Worm (Caenorhabditis elegans): ENCODE measurements around the gene arrd-17.

The arrd-17 gene

DNA sequence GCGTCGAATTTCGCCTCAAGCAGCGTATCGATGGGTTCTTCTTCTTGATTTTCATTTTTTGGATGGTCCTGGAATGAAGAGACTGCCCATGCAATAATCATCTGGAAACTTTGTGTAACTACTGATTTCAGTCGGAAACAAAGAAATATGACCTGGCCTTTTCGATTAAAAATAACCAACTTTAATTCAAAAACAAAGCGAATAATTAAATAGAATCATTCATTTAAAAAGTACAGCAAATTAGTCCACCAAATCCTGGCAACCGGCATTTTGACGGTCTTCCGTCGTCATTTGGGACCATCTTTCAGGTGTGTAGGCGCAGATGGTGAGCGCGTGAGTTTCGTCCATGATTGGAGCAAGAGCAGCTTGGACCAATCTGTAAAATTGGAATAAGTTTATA is 11.0 kb upstream of the arrd-17 start, which contains the start of gene acbp-5:
acbp-5 (minus strand) TSS at position 101 of the 400 bp plus-strand sequence.
- TF ChIP-seq med-1 (GFP tag; optimal IDR thresholded peaks at IDR 0.05; ENCODE audit: insufficient read depth) (no peak), klf-2 (GFP tag; conservative IDR thresholded peaks at IDR 0.05) (no peak), ref-1 (GFP tag; conservative IDR thresholded peaks at IDR 0.05) (no peak), ztf-23 (GFP tag; IDR thresholded peaks at IDR 0.05) (no peak), tab-1 (GFP tag; IDR thresholded peaks at IDR 0.05) (no peak)

DNA sequence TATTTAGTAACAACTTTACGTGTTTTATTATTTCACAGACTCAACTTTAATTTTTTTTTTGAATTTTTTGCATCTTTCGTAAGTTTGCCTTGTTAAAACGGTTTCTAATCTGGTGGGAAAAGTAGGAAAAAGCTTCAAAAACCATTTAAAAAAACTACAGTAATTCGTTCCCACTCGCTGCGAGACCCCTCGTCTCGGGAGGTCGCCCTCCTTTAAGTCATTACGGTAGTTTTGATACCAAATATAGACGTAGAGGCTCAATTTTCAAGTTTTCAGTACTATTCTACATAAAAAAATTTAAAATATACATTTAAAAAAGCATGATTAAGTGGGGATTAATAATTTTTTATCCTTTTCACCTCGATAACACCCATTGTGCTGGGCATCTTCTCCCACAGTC is 10.3 kb upstream of the arrd-17 start:
- no peak for TF ChIP-seq cog-1 (tag; optimal IDR thresholded peaks at IDR 0.05)
- no peak for TF ChIP-seq med-1 (GFP tag; optimal IDR thresholded peaks at IDR 0.05; ENCODE audit: insufficient read depth)
- TF ChIP-seq ztf-29 (GFP tag; IDR thresholded peaks at IDR 0.05), result no peak
- no peak for TF ChIP-seq ztf-23 (GFP tag; IDR thresholded peaks at IDR 0.05)
- TF ChIP-seq T22C8.4 (GFP tag; IDR thresholded peaks at IDR 0.05), result no peak
- TF ChIP-seq ref-1 (GFP tag; conservative IDR thresholded peaks at IDR 0.05), result no peak
- TF ChIP-seq flt-1 (GFP tag; IDR thresholded peaks at IDR 0.05), result no peak
- TF ChIP-seq klf-2 (GFP tag; conservative IDR thresholded peaks at IDR 0.05), result no peak
- no peak for TF ChIP-seq tab-1 (GFP tag; IDR thresholded peaks at IDR 0.05)

DNA sequence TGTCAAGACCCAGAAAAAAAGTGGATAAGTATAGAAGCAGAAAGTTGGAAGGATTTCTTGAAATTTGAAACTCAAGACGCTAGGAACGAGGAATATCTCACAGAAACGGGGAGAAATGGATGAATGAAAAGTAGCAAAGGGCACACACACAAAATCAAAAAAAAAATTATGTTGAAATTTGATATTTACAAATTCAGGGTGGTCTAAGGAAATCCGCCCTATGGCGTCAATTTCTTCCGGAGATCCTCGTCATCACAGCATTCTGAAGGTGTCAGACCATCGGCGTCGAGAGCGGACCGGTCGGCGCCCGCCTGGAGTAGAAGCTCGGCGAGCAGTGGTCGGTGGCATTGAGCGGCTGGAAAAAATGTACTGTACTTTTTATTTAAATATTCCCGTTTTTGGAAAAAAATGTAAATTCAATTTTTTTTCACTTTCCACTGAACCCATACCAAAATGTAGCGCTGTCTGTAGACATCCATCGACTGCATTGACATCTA is 9.4 kb upstream of the arrd-17 start:
- no peak for TF ChIP-seq ztf-23 (GFP tag; IDR thresholded peaks at IDR 0.05)
- no peak for TF ChIP-seq cog-1 (tag; optimal IDR thresholded peaks at IDR 0.05)
- no peak for TF ChIP-seq ztf-29 (GFP tag; IDR thresholded peaks at IDR 0.05)
- TF ChIP-seq T22C8.4 (GFP tag; IDR thresholded peaks at IDR 0.05), result no peak
- no peak for TF ChIP-seq tab-1 (GFP tag; IDR thresholded peaks at IDR 0.05)
- TF ChIP-seq ref-1 (GFP tag; conservative IDR thresholded peaks at IDR 0.05), result no peak
- TF ChIP-seq klf-2 (GFP tag; conservative IDR thresholded peaks at IDR 0.05), result no peak

DNA sequence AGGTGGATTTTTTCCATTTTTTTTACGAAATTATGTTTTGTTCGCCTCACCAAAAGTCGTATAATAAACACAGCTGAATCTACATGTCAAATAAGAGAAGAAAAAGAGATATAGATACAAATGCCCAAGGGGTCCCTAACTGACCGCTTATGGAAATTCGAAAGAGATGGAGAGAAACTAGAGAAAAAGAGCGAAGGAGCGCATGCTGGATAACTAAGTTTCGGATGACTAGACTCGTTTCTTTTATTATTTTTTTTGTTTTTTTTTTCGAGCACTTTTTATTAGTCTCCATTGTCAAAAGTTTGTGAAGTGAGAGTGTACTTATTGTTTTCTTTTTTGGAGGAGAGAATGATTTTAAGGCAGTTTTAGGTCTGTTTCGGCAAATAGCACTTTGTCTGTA is 7.1 kb upstream of the arrd-17 start:
- no peak for TF ChIP-seq med-1 (GFP tag; optimal IDR thresholded peaks at IDR 0.05; ENCODE audit: insufficient read depth)
- no peak for TF ChIP-seq flt-1 (GFP tag; IDR thresholded peaks at IDR 0.05)
- no peak for TF ChIP-seq ref-1 (GFP tag; conservative IDR thresholded peaks at IDR 0.05)
- no peak for TF ChIP-seq klf-2 (GFP tag; conservative IDR thresholded peaks at IDR 0.05)
- no peak for TF ChIP-seq ztf-23 (GFP tag; IDR thresholded peaks at IDR 0.05)
- no peak for TF ChIP-seq T22C8.4 (GFP tag; IDR thresholded peaks at IDR 0.05)
- TF ChIP-seq cog-1 (tag; optimal IDR thresholded peaks at IDR 0.05), result no peak

DNA sequence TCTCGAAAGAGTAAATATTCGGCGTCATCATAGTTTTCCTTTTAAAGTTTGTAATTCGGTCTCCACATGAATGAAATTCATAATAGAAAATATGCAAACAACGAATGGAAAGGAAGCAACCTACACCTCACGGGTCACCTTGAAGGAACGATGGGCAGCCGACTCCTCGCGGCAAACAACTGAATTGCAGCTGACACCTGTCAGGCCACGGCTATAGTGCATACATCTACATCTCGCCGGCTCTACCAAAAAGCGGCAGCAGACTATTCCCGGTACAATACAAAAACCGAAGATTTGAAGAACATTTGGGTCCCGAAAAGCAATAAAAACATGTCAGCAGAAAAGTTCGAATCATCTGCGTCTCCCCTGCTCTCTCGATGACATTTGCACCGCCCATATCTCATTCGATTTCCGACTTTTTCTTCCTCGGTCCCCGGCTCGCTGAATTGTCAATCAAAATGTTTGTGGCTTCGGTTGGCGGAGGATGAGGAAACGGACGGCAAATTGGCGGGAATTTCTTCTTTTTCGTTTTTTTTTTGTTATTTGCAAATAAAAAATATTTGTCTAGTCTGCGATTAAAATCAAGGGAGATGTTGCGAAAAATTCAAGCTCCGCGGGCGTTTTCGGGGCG is 5.2 kb upstream of the arrd-17 start:
- TF ChIP-seq tab-1 (GFP tag; IDR thresholded peaks at IDR 0.05) (no peak), T22C8.4 (GFP tag; IDR thresholded peaks at IDR 0.05) (no peak), ref-1 (GFP tag; conservative IDR thresholded peaks at IDR 0.05) (no peak), flt-1 (GFP tag; IDR thresholded peaks at IDR 0.05) (no peak), klf-2 (GFP tag; conservative IDR thresholded peaks at IDR 0.05) (no peak), ztf-29 (GFP tag; IDR thresholded peaks at IDR 0.05) (no peak), ztf-23 (GFP tag; IDR thresholded peaks at IDR 0.05) (no peak), cog-1 (tag; optimal IDR thresholded peaks at IDR 0.05) (no peak), med-1 (GFP tag; optimal IDR thresholded peaks at IDR 0.05; ENCODE audit: insufficient read depth) (no peak)

DNA sequence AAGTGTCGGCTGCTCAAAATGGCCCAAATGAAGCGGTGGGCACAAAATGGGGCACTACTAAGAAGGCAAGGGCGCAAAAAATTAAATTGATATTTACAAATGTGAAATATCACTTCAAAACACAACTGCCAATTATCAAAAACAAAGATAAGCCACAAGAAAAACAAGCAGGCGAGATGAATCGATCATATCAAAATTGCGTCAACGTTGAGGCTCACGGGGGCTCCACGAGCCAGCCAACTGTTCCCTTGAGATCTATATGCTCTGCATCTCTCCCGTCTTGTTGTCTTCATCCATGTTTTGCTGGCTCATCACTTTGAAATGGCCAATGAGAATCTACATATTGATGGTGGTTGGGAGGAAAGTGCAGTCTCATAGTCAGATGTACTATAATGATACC is 4.6 kb upstream of the arrd-17 start:
- TF ChIP-seq tab-1 (GFP tag; IDR thresholded peaks at IDR 0.05), result no peak
- TF ChIP-seq ztf-29 (GFP tag; IDR thresholded peaks at IDR 0.05), result no peak
- no peak for TF ChIP-seq cog-1 (tag; optimal IDR thresholded peaks at IDR 0.05)
- TF ChIP-seq ref-1 (GFP tag; conservative IDR thresholded peaks at IDR 0.05), result no peak
- no peak for TF ChIP-seq med-1 (GFP tag; optimal IDR thresholded peaks at IDR 0.05; ENCODE audit: insufficient read depth)
- TF ChIP-seq klf-2 (GFP tag; conservative IDR thresholded peaks at IDR 0.05), result no peak
- TF ChIP-seq ztf-23 (GFP tag; IDR thresholded peaks at IDR 0.05), result no peak
- no peak for TF ChIP-seq flt-1 (GFP tag; IDR thresholded peaks at IDR 0.05)
- no peak for TF ChIP-seq T22C8.4 (GFP tag; IDR thresholded peaks at IDR 0.05)

DNA sequence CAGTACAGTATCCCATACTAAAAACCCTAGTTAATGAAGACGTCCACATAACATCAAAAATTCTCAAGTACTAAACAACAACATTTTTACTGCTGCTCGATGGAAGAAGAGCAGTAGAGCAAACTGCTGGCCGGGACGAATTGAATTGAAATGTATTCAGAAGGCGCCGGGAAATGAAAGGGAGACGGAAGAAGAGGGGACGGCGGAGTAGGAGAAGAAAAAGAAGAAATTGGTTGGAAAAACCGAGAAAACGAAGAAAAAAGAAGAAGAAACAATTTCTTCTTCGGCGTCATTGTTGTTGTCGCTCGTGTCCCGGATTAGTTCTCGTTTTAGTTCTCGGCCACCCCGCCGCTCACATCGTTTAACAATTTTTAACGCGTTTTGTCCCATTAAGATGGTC is 3.2 kb upstream of the arrd-17 start:
- TF ChIP-seq cog-1 (tag; optimal IDR thresholded peaks at IDR 0.05), result no peak
- TF ChIP-seq ztf-23 (GFP tag; IDR thresholded peaks at IDR 0.05), result no peak
- TF ChIP-seq klf-2 (GFP tag; conservative IDR thresholded peaks at IDR 0.05), result no peak

DNA sequence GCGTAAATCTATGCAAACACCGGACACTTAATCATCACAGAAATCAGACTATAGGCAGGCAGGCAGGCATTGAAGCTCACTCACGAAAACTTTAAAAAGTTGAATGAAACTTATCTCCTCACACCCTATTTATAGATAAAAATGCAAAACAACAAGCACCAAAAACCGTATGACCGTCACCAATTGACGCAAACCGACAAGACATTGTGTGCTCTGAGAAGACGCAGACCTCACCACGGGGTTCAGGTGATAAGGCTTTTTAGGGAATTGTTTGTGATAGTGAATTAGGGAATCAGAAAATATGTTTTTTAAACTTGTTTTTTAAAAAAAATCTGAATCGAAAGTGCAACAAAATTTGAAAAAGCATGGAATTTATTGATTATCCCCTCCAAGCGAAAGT is 3.9 kb downstream of the arrd-17 start, which contains the start of gene T12D8.5:
T12D8.5 (minus strand) TSS at position 95 of the 400 bp plus-strand sequence.
- no peak for TF ChIP-seq ref-1 (GFP tag; conservative IDR thresholded peaks at IDR 0.05)
- TF ChIP-seq cog-1 (tag; optimal IDR thresholded peaks at IDR 0.05), result no peak
- TF ChIP-seq flt-1 (GFP tag; IDR thresholded peaks at IDR 0.05), result no peak
- TF ChIP-seq med-1 (GFP tag; optimal IDR thresholded peaks at IDR 0.05; ENCODE audit: insufficient read depth), result no peak
- no peak for TF ChIP-seq tab-1 (GFP tag; IDR thresholded peaks at IDR 0.05)
- no peak for TF ChIP-seq ztf-29 (GFP tag; IDR thresholded peaks at IDR 0.05)
- no peak for TF ChIP-seq klf-2 (GFP tag; conservative IDR thresholded peaks at IDR 0.05)
- no peak for TF ChIP-seq T22C8.4 (GFP tag; IDR thresholded peaks at IDR 0.05)
- no peak for TF ChIP-seq ztf-23 (GFP tag; IDR thresholded peaks at IDR 0.05)

DNA sequence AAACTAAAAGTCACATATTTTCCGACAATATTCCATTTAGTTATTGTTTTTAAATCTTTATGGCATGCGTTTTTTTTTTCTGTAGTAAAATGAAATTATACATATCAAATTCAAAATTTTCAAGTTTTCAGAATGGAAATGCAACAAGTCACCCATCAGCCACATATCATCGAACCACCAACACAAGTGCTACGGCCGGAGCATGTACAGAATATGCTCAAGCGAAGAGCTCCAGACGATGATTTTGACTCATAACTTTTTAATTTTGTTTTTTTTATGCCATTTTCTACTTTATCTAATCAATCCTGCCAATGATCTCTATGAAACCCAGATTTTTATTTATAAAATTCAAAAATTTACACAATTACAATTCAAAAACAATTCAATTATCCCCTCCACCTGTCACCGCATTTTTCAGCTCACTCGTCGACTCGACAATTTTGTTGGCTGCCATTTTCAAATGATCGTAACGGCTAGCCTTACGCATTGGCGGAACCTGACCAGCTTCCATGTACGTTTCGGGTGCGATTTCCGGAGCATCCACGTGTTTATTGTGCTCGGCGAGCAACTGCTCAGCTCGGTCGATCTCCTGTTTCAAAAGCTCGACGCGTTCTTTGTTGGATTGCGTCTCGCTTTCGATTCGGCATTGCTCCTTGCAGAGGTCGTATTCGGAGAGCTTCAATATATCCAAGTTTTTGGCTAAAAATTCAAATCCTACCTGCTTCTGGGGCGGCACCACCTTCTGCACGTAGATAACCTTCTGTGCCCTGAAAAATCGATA is 4.8 kb downstream of the arrd-17 start:
- TF ChIP-seq tab-1 (GFP tag; IDR thresholded peaks at IDR 0.05), result no peak
- TF ChIP-seq ref-1 (GFP tag; conservative IDR thresholded peaks at IDR 0.05), result no peak
- TF ChIP-seq T22C8.4 (GFP tag; IDR thresholded peaks at IDR 0.05), result peak; percentile 16; the same call in 1 of the 2 replicates
- no peak for TF ChIP-seq ztf-23 (GFP tag; IDR thresholded peaks at IDR 0.05)
- TF ChIP-seq ztf-29 (GFP tag; IDR thresholded peaks at IDR 0.05), result no peak
- TF ChIP-seq med-1 (GFP tag; optimal IDR thresholded peaks at IDR 0.05; ENCODE audit: insufficient read depth), result no peak
- no peak for TF ChIP-seq cog-1 (tag; optimal IDR thresholded peaks at IDR 0.05)
- 0 out of 2 replicates have a peak, but pooled peaks have one; percentile 60 for TF ChIP-seq flt-1 (GFP tag; IDR thresholded peaks at IDR 0.05)
- no peak for TF ChIP-seq klf-2 (GFP tag; conservative IDR thresholded peaks at IDR 0.05)
